Fruit fly (Drosophila melanogaster) whole organism, embryonic: ENCODE measurements around the gene CG5157.

Source experiments
- Awh ChIP-seq: fragments of 200-800 bp; sonication (Bioruptor generic); IDR thresholded peaks from 2 replicates; pipeline ENCODE4, ENCODE4 v1.3.6; 2022; ENCODE audit warnings: missing biosample characterization, missing genetic modification characterization
- BEAF-32 ChIP-seq: fragments of 200-800 bp; sonication (Bioruptor generic); optimal IDR thresholded peaks from 3 replicates; lab custom pipeline; 2017; ENCODE audit warnings: missing biosample characterization, missing genetic modification characterization, mild to moderate bottlenecking, moderate library complexity, missing genetic modification reagents
- Blimp-1 ChIP-seq: fragments of 200-800 bp; sonication (Bioruptor generic); optimal IDR thresholded peaks from 3 replicates; lab custom pipeline; 2018; ENCODE audit warnings: missing biosample characterization, missing genetic modification characterization, mild to moderate bottlenecking, moderate library complexity, missing genetic modification reagents
- CG10366 ChIP-seq: fragments of 200-800 bp; sonication (Bioruptor generic); IDR thresholded peaks from 2 replicates; pipeline ENCODE4 v1.3.6; 2022; ENCODE audit warnings: missing biosample characterization, missing genetic modification characterization
- CG12104 ChIP-seq: fragments of 200-800 bp; sonication (Bioruptor generic); optimal IDR thresholded peaks from 3 replicates; lab custom pipeline; 2016; ENCODE audit warnings: missing biosample characterization, missing genetic modification characterization
- CG12391 ChIP-seq: fragments of 200-800 bp; sonication (Bioruptor generic); optimal IDR thresholded peaks from 3 replicates; lab custom pipeline; 2018; ENCODE audit warnings: missing biosample characterization, mild to moderate bottlenecking, missing genetic modification characterization, moderate library complexity
- CG13894 ChIP-seq: fragments of 200-800 bp; sonication (Bioruptor generic); optimal IDR thresholded peaks from 3 replicates; lab custom pipeline; 2018; ENCODE audit warnings: missing biosample characterization, mild to moderate bottlenecking, missing genetic modification characterization, moderate library complexity
- CG15696 ChIP-seq: fragments of 200-800 bp; sonication (Bioruptor generic); optimal IDR thresholded peaks from 2 replicates; lab custom pipeline; 2019; ENCODE audit warnings: missing biosample characterization, mild to moderate bottlenecking, missing genetic modification characterization, moderate library complexity
- CG17385 ChIP-seq: fragments of 200-800 bp; sonication (Bioruptor generic); optimal IDR thresholded peaks from 3 replicates; lab custom pipeline; 2018; ENCODE audit warnings: missing biosample characterization, mild to moderate bottlenecking, missing genetic modification characterization
- CG17612 ChIP-seq: fragments of 200-800 bp; sonication (Bioruptor generic); IDR thresholded peaks from 2 replicates; pipeline ENCODE4 v1.3.6; 2022; ENCODE audit warnings: missing biosample characterization, missing genetic modification characterization
- CG17829 ChIP-seq: fragments of 200-800 bp; optimal IDR thresholded peaks from 2 replicates; lab custom pipeline; 2019; ENCODE audit warnings: missing biosample characterization, mild to moderate bottlenecking, missing genetic modification characterization, moderate library complexity
- CG18011 ChIP-seq: fragments of 200-800 bp; sonication (Bioruptor generic); optimal IDR thresholded peaks from 2 replicates; lab custom pipeline; 2017; ENCODE audit warnings: missing biosample characterization, missing genetic modification characterization, mild to moderate bottlenecking, moderate library complexity, missing genotype
- CG3407 ChIP-seq: fragments of 200-800 bp; sonication (Bioruptor generic); optimal IDR thresholded peaks from 2 replicates; lab custom pipeline; 2018; ENCODE audit warnings: missing biosample characterization, mild to moderate bottlenecking, missing genetic modification characterization
- CG3847 ChIP-seq: fragments of 200-800 bp; sonication (Bioruptor generic); IDR thresholded peaks from 2 replicates; pipeline ENCODE4 v1.3.6; 2022; ENCODE audit warnings: missing biosample characterization, missing genetic modification characterization
- CG4328 ChIP-seq: fragments of 200-800 bp; sonication (Bioruptor generic); optimal IDR thresholded peaks from 3 replicates; lab custom pipeline; 2017; ENCODE audit warnings: missing biosample characterization, missing genetic modification reagents, missing genetic modification characterization
- CG43689 ChIP-seq: fragments of 200-800 bp; sonication (Bioruptor generic); IDR thresholded peaks from 2 replicates; pipeline ENCODE4 v1.3.6; 2022; ENCODE audit warnings: missing biosample characterization, missing genetic modification characterization
- CG4424 ChIP-seq: fragments of 200-800 bp; sonication (Bioruptor generic); optimal IDR thresholded peaks from 3 replicates; lab custom pipeline; 2016; ENCODE audit warnings: missing biosample characterization, missing genetic modification characterization
- CG5180 ChIP-seq: fragments of 200-800 bp; sonication (Bioruptor generic); optimal IDR thresholded peaks from 3 replicates; lab custom pipeline; 2017; ENCODE audit warnings: missing biosample characterization, missing genetic modification characterization, mild to moderate bottlenecking, moderate library complexity, missing genetic modification reagents
- CG6765 ChIP-seq: fragments of 200-800 bp; sonication (Bioruptor generic); optimal IDR thresholded peaks from 3 replicates; lab custom pipeline; 2017; ENCODE audit warnings: missing biosample characterization, mild to moderate bottlenecking, missing genetic modification characterization
- CG7963 ChIP-seq: fragments of 200-800 bp; sonication (Bioruptor generic); IDR thresholded peaks from 3 replicates; pipeline ENCODE4 v1.3.6; 2022; ENCODE audit warnings: missing biosample characterization, missing genetic modification characterization; ENCODE audit not compliant: partially characterized antibody
- D19A ChIP-seq: fragments of 200-800 bp; optimal IDR thresholded peaks from 3 replicates; lab custom pipeline; 2019; ENCODE audit warnings: missing biosample characterization, mild to moderate bottlenecking, missing genetic modification characterization, moderate library complexity
- Dbx ChIP-seq: fragments of 200-800 bp; sonication (Bioruptor generic); IDR thresholded peaks from 3 replicates; pipeline ENCODE4 v1.3.6; 2022; ENCODE audit warnings: missing biosample characterization, missing genetic modification characterization
- Doc3 ChIP-seq: fragments of 200-800 bp; sonication (Bioruptor generic); IDR thresholded peaks from 3 replicates; pipeline ENCODE4 v1.3.6; 2022; ENCODE audit warnings: missing biosample characterization, missing genetic modification characterization; ENCODE audit not compliant: partially characterized antibody
- Elba2 ChIP-seq: fragments of 200-800 bp; sonication (Bioruptor generic); optimal IDR thresholded peaks from 3 replicates; lab custom pipeline; 2016; ENCODE audit warnings: missing biosample characterization, missing genetic modification characterization
- Gsc ChIP-seq: fragments of 200-800 bp; sonication (Bioruptor generic); IDR thresholded peaks from 2 replicates; pipeline ENCODE4 v1.3.6; 2022; ENCODE audit warnings: missing biosample characterization, missing genetic modification characterization
- HLH3B ChIP-seq: fragments of 200-800 bp; sonication (Bioruptor generic); IDR thresholded peaks from 2 replicates; pipeline ENCODE4 v1.3.6; 2022; ENCODE audit warnings: missing biosample characterization, missing genetic modification characterization
- HmgZ ChIP-seq: fragments of 200-800 bp; sonication (Bioruptor generic); optimal IDR thresholded peaks from 2 replicates; lab custom pipeline; 2018; ENCODE audit warnings: missing biosample characterization, mild to moderate bottlenecking, missing genetic modification characterization
- Hsf ChIP-seq: fragments of 200-800 bp; sonication (Bioruptor generic); optimal IDR thresholded peaks from 3 replicates; lab custom pipeline; 2016; ENCODE audit warnings: missing biosample characterization, missing genetic modification characterization
- NC2β ChIP-seq: fragments of 200-800 bp; sonication (Bioruptor generic); optimal IDR thresholded peaks from 2 replicates; lab custom pipeline; 2016; ENCODE audit warnings: missing biosample characterization, missing genetic modification characterization
- PHDP ChIP-seq: fragments of 200-800 bp; sonication (Bioruptor generic); optimal IDR thresholded peaks from 3 replicates; lab custom pipeline; 2018; ENCODE audit warnings: missing biosample characterization, mild to moderate bottlenecking, missing genetic modification characterization, moderate library complexity
- Poxn ChIP-seq: fragments of 200-800 bp; sonication (Bioruptor generic); IDR thresholded peaks from 2 replicates; pipeline ENCODE4 v1.3.6; 2022; ENCODE audit warnings: missing biosample characterization, missing genetic modification characterization
- Sox102F ChIP-seq: fragments of 200-800 bp; sonication (Bioruptor generic); optimal IDR thresholded peaks from 2 replicates; lab custom pipeline; 2018; ENCODE audit warnings: missing biosample characterization, mild to moderate bottlenecking, missing genetic modification characterization, moderate library complexity
- Tbp ChIP-seq: fragments of >200 bp; optimal IDR thresholded peaks from 2 replicates; lab custom pipeline; 2018; ENCODE audit warnings: missing biosample characterization, missing genetic modification characterization
- Vsx1 ChIP-seq: fragments of 200-800 bp; sonication (Bioruptor generic); optimal IDR thresholded peaks from 2 replicates; lab custom pipeline; 2017; ENCODE audit warnings: missing biosample characterization, mild to moderate bottlenecking, missing genetic modification characterization, missing genetic modification reagents
- ara ChIP-seq: fragments of 200-800 bp; sonication (Bioruptor generic); IDR thresholded peaks from 2 replicates; pipeline ENCODE4 v1.3.6; 2022; ENCODE audit warnings: missing biosample characterization, missing genetic modification characterization
- ato ChIP-seq: fragments of 200-800 bp; sonication (Bioruptor generic); IDR thresholded peaks from 2 replicates; pipeline ENCODE4 v1.3.6; 2022; ENCODE audit warnings: missing biosample characterization, missing genetic modification characterization; ENCODE audit not compliant: partially characterized antibody
- btn ChIP-seq: fragments of 200-800 bp; sonication (Bioruptor generic); optimal IDR thresholded peaks from 2 replicates; lab custom pipeline; 2016; ENCODE audit warnings: missing biosample characterization, missing genetic modification characterization
- fd3F ChIP-seq: fragments of 200-800 bp; sonication (Bioruptor generic); optimal IDR thresholded peaks from 2 replicates; lab custom pipeline; 2018; ENCODE audit warnings: missing biosample characterization, mild to moderate bottlenecking, missing genetic modification characterization, moderate library complexity
- ftz-f1 ChIP-seq: fragments of 200-800 bp; sonication (Bioruptor generic); optimal IDR thresholded peaks from 2 replicates; lab custom pipeline; 2016; ENCODE audit warnings: missing biosample characterization, missing genetic modification characterization
- gsb-n ChIP-seq: fragments of 200-800 bp; sonication (Bioruptor generic); optimal IDR thresholded peaks from 3 replicates; lab custom pipeline; 2018; ENCODE audit warnings: missing biosample characterization, mild to moderate bottlenecking, missing genetic modification characterization
- luna ChIP-seq: fragments of 200-800 bp; sonication (Bioruptor generic); optimal IDR thresholded peaks from 2 replicates; lab custom pipeline; 2016; ENCODE audit warnings: missing biosample characterization, missing genetic modification characterization
- nmo ChIP-seq: fragments of 200-800 bp; sonication (Bioruptor generic); optimal IDR thresholded peaks from 2 replicates; lab custom pipeline; 2018; ENCODE audit warnings: missing biosample characterization, mild to moderate bottlenecking, missing genetic modification characterization, moderate library complexity
- nom ChIP-seq: fragments of 200-800 bp; sonication (Bioruptor generic); optimal IDR thresholded peaks from 2 replicates; lab custom pipeline; 2017; ENCODE audit warnings: missing biosample characterization, missing genetic modification characterization, mild to moderate bottlenecking, moderate library complexity, missing genetic modification reagents
- pb ChIP-seq: fragments of 200-800 bp; sonication (Bioruptor generic); optimal IDR thresholded peaks from 3 replicates; lab custom pipeline; 2016; ENCODE audit warnings: missing biosample characterization, missing genetic modification characterization
- sisA ChIP-seq: fragments of 200-800 bp; sonication (Bioruptor generic); IDR thresholded peaks from 2 replicates; pipeline ENCODE4 v1.3.6; 2022; ENCODE audit warnings: missing biosample characterization, missing genetic modification characterization
- slou ChIP-seq: fragments of 200-800 bp; sonication (Bioruptor generic); optimal IDR thresholded peaks from 3 replicates; lab custom pipeline; 2016; ENCODE audit warnings: missing biosample characterization, missing genetic modification characterization
- ssp ChIP-seq: fragments of 200-800 bp; sonication (Bioruptor generic); IDR thresholded peaks from 2 replicates; pipeline ENCODE4 v1.3.6; 2022; ENCODE audit warnings: missing biosample characterization, missing genetic modification characterization
- wek ChIP-seq: fragments of 200-800 bp; sonication (Bioruptor generic); optimal IDR thresholded peaks from 3 replicates; lab custom pipeline; 2018; ENCODE audit warnings: missing biosample characterization, mild to moderate bottlenecking, missing genetic modification characterization, moderate library complexity
- wor ChIP-seq: fragments of 200-800 bp; sonication (Bioruptor generic); IDR thresholded peaks from 2 replicates; pipeline ENCODE4 v1.3.6; 2022; ENCODE audit warnings: missing biosample characterization, missing genetic modification characterization

CG5157 gene

dm6 chr3L:16164150-16165039 lies 26.7 kb upstream of the CG5157 start, which contains the start of gene CG5151 (continued):
- TF ChIP-seq luna = no peak
- TF ChIP-seq Awh = no peak
- TF ChIP-seq D19A (tag; lab: Kevin White, UChicago) = no peak
- no peak for TF ChIP-seq fd3F (GFP tag; lab: Kevin White, UChicago)
- no peak for TF ChIP-seq HLH3B (GFP tag; lab: Robert Waterston, UW)
- no peak for TF ChIP-seq slou (GFP tag; lab: Kevin White, UChicago)
- TF ChIP-seq CG3847 = no peak
- no peak for TF ChIP-seq HmgZ
- TF ChIP-seq CG4328 = no peak
- TF ChIP-seq sisA (GFP tag; lab: Robert Waterston, UW) = no peak
- no peak for TF ChIP-seq pb (GFP tag; lab: Kevin White, UChicago)
- TF ChIP-seq nom (GFP tag; lab: Kevin White, UChicago) = peak; percentile 68
- no peak for TF ChIP-seq nmo (GFP tag; lab: Kevin White, UChicago)
- no peak for TF ChIP-seq Gsc
- TF ChIP-seq CG13894 = no peak
- TF ChIP-seq CG15696 = no peak
- peak; percentile 82 for TF ChIP-seq CG7963
- TF ChIP-seq CG17612 (GFP tag; lab: Robert Waterston, UW) = no peak
- TF ChIP-seq Poxn (GFP tag; lab: Robert Waterston, UW) = no peak
- TF ChIP-seq Elba2 (GFP tag; lab: Kevin White, UChicago) = no peak
- TF ChIP-seq CG17829 (tag; lab: Kevin White, UChicago) = no peak
- peak; percentile 28; the same call in 1 of the 3 replicates for TF ChIP-seq Dbx (GFP tag; lab: Robert Waterston, UW)
- no peak for TF ChIP-seq BEAF-32
- no peak for TF ChIP-seq CG18011 (GFP tag; lab: Kevin White, UChicago)
- peak; percentile 20 for TF ChIP-seq wek (GFP tag; lab: Kevin White, UChicago)
- TF ChIP-seq Doc3 (GFP tag; lab: Robert Waterston, UW) = peak; percentile 44; the same call in 1 of the 3 replicates
- TF ChIP-seq CG12391 (tag; lab: Kevin White, UChicago) = no peak
- TF ChIP-seq NC2β (GFP tag; lab: Kevin White, UChicago) = no peak
- TF ChIP-seq CG3407 (GFP tag; lab: Kevin White, UChicago) = no peak
- no peak for TF ChIP-seq Vsx1 (GFP tag; lab: Kevin White, UChicago)
- no peak for TF ChIP-seq ftz-f1 (GFP tag; lab: Kevin White, UChicago)
- TF ChIP-seq CG43689 (GFP tag; lab: Robert Waterston, UW) = no peak
- TF ChIP-seq wor (GFP tag; lab: Robert Waterston, UW) = no peak
- no peak for TF ChIP-seq PHDP (tag; lab: Kevin White, UChicago)
- no peak for TF ChIP-seq gsb-n (tag; lab: Kevin White, UChicago)
- no peak for TF ChIP-seq CG12104
- peak; percentile 80 for TF ChIP-seq CG5180 (GFP tag; lab: Kevin White, UChicago)
- TF ChIP-seq CG17385 = peak; percentile 13
- TF ChIP-seq Tbp (GFP tag; lab: Kevin White, UChicago) = no peak
- no peak for TF ChIP-seq ara (GFP tag; lab: Robert Waterston, UW)
- TF ChIP-seq Blimp-1 (GFP tag; lab: Kevin White, UChicago) = no peak
- peak; percentile 62 for TF ChIP-seq CG6765 (GFP tag; lab: Kevin White, UChicago)
- no peak for TF ChIP-seq btn
- TF ChIP-seq CG4424 (GFP tag; lab: Kevin White, UChicago) = no peak
- TF ChIP-seq Sox102F (GFP tag; lab: Kevin White, UChicago) = no peak
- peak; percentile 88 for TF ChIP-seq ato (GFP tag; lab: Robert Waterston, UW)
- no peak for TF ChIP-seq ssp (GFP tag; lab: Robert Waterston, UW)
- TF ChIP-seq CG10366 (GFP tag; lab: Robert Waterston, UW) = no peak
- no peak for TF ChIP-seq Hsf (GFP tag; lab: Kevin White, UChicago)
